Fruit fly (Drosophila melanogaster) S2 (cell line): Measurements from ENCODE around the gene btv.

Experiments used
- CG8478 ChIP-seq: fragments of >200 bp; optimal IDR thresholded peaks from 2 replicates; lab custom pipeline; 2018
- CTCF ChIP-seq, 2 experiments: fragments of >200 bp; optimal IDR thresholded peaks; 2 replicates each; lab custom pipeline; 2018

dm6 chr2L:17990771-17991170, 8.5 kb upstream of the btv start:
- no peak for TF ChIP-seq CG8478 (lab: Kevin White, UChicago)
- no peak for TF ChIP-seq CTCF (optimal IDR thresholded peaks at IDR 0.05; lab: Kevin White, UChicago)
